Worm (Caenorhabditis elegans) whole organism, L2 larva: ENCODE results near the gene atf-7.

Experiments used
- ZK546.5 ChIP-seq: sonication (generic microtip); optimal IDR thresholded peaks from 2 replicates; lab custom pipeline; 2017; ENCODE audit warnings: missing biosample characterization, missing genetic modification characterization
- blmp-1 ChIP-seq: sonication (generic microtip); optimal IDR thresholded peaks from 2 replicates; lab custom pipeline; 2017; ENCODE audit warnings: missing genetic modification characterization, mild to moderate bottlenecking, missing compliant biosample characterization, antibody characterized with exemption, moderate library complexity; ENCODE audit not compliant: insufficient read depth
- ceh-82 ChIP-seq: fragments of 150-350 bp; optimal IDR thresholded peaks from 2 replicates; lab custom pipeline; 2014; ENCODE audit warnings: missing biosample characterization, missing genetic modification characterization
- dmd-4 ChIP-seq: sonication (generic microtip); optimal IDR thresholded peaks from 2 replicates; lab custom pipeline; 2017; ENCODE audit warnings: missing biosample characterization, missing genetic modification characterization
- egl-27 ChIP-seq: sonication (generic microtip); optimal IDR thresholded peaks from 3 replicates; lab custom pipeline; 2017; ENCODE audit warnings: missing biosample characterization, missing genetic modification reagents, missing genetic modification characterization
- fos-1 ChIP-seq: fragments of 150-350 bp; optimal IDR thresholded peaks from 2 replicates; lab custom pipeline; 2014; ENCODE audit warnings: missing biosample characterization, missing genetic modification characterization
- lin-13 ChIP-seq: fragments of 150-350 bp; optimal IDR thresholded peaks from 2 replicates; lab custom pipeline; 2014; ENCODE audit warnings: missing biosample characterization, missing genetic modification reagents, missing genetic modification characterization
- nhr-11 ChIP-seq: fragments of 150-350 bp; optimal IDR thresholded peaks from 2 replicates; lab custom pipeline; 2014; ENCODE audit warnings: missing biosample characterization, missing genetic modification characterization
- nhr-12 ChIP-seq: fragments of 150-350 bp; optimal IDR thresholded peaks from 2 replicates; lab custom pipeline; 2014; ENCODE audit warnings: missing biosample characterization, missing genetic modification characterization
- nhr-6 ChIP-seq: fragments of 150-350 bp; optimal IDR thresholded peaks from 2 replicates; lab custom pipeline; 2014; ENCODE audit warnings: missing biosample characterization, missing genetic modification characterization

DNA sequence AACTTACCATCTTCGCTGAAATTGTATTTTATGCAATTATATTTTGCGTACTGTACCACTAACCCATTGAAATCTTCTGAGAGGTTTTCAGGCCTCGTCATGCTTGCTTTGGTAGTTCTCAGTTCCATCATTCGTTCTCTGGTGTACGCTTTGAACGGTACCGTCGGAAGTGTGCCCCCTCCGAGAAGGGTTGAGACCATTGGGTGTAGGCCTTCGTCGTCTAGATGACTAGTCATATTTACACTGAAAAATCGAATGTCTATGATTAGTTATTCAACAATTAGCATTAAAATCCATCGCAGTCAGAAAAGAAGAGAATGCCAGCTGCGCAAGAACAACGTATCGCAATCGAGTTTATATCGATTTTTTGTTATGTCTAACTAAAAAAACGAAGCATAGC, 23.9 kb downstream of the atf-7 start, which contains the start of gene ifet-1:
- no peak for TF ChIP-seq lin-13 (GFP tag; lab: Kevin White, UChicago)
- no peak for TF ChIP-seq blmp-1 (tag; lab: Kevin White, UChicago)
- TF ChIP-seq fos-1 (tag; lab: Kevin White, UChicago) = no peak
- no peak for TF ChIP-seq nhr-6 (tag; lab: Kevin White, UChicago)
- TF ChIP-seq nhr-12 (tag; lab: Kevin White, UChicago) = no peak
- no peak for TF ChIP-seq dmd-4 (tag; lab: Kevin White, UChicago)
- TF ChIP-seq ceh-82 (tag; lab: Kevin White, UChicago) = no peak
- TF ChIP-seq ZK546.5 = no peak
- TF ChIP-seq nhr-11 (tag; lab: Kevin White, UChicago) = no peak
- no peak for TF ChIP-seq egl-27 (tag; lab: Kevin White, UChicago)
